Worm (Caenorhabditis elegans) whole organism, mixed stage, embryonic: ENCODE results near the gene nas-17.

Experiments
- cnd-1 ChIP-seq: fragments of 200-800 bp; sonication (Bioruptor generic); optimal IDR thresholded peaks from 2 replicates; lab custom pipeline; 2018; ENCODE audit warnings: mild to moderate bottlenecking, missing genetic modification characterization, missing compliant biosample characterization
- elt-3 ChIP-seq: fragments of 150-350 bp; optimal IDR thresholded peaks from 2 replicates; lab custom pipeline; 2014; ENCODE audit warnings: missing biosample characterization, missing genetic modification characterization
- flh-1 ChIP-seq: fragments of 200-800 bp; sonication (Bioruptor generic); optimal IDR thresholded peaks from 2 replicates; lab custom pipeline; 2018; ENCODE audit warnings: mild to moderate bottlenecking, missing genetic modification characterization, moderate library complexity, missing compliant biosample characterization
- lsy-2 ChIP-seq: fragments of 150-350 bp; optimal IDR thresholded peaks from 2 replicates; lab custom pipeline; 2014; ENCODE audit warnings: missing biosample characterization, missing genetic modification characterization
- mab-5 ChIP-seq: fragments of 150-350 bp; optimal IDR thresholded peaks from 2 replicates; lab custom pipeline; 2014; ENCODE audit warnings: missing biosample characterization, missing genetic modification characterization
- mep-1 ChIP-seq: fragments of 150-350 bp; optimal IDR thresholded peaks from 2 replicates; lab custom pipeline; 2017; ENCODE audit warnings: missing biosample characterization, missing genetic modification reagents, missing genetic modification characterization, inconsistent platforms
- nhr-2 ChIP-seq: fragments of 150-350 bp; optimal IDR thresholded peaks from 2 replicates; lab custom pipeline; 2014; ENCODE audit warnings: missing biosample characterization, missing genetic modification characterization
- nhr-237 ChIP-seq: fragments of 150-350 bp; optimal IDR thresholded peaks from 2 replicates; lab custom pipeline; 2014; ENCODE audit warnings: missing biosample characterization, missing genetic modification characterization
- nhr-76 ChIP-seq: sonication (generic microtip); optimal IDR thresholded peaks from 2 replicates; lab custom pipeline; 2017; ENCODE audit warnings: missing biosample characterization, missing genetic modification characterization
- snpc-4 ChIP-seq: fragments of 150-350 bp; optimal IDR thresholded peaks from 2 replicates; lab custom pipeline; 2014; ENCODE audit warnings: missing biosample characterization, missing genetic modification characterization
- sptf-1 ChIP-seq: sonication (generic microtip); optimal IDR thresholded peaks from 2 replicates; lab custom pipeline; 2017; ENCODE audit warnings: mild to moderate bottlenecking, missing genetic modification characterization, moderate library complexity, missing compliant biosample characterization
- ztf-11 ChIP-seq: fragments of 150-350 bp; optimal IDR thresholded peaks from 2 replicates; lab custom pipeline; 2014; ENCODE audit warnings: missing biosample characterization, missing genetic modification characterization

- TF ChIP-seq mep-1 (tag; lab: Kevin White, UChicago) (no peak), snpc-4 (tag; lab: Kevin White, UChicago) (no peak), cnd-1 (tag; lab: Kevin White, UChicago) (no peak), ztf-11 (tag; lab: Kevin White, UChicago) (no peak), flh-1 (no peak), sptf-1 (tag; lab: Kevin White, UChicago) (no peak), nhr-237 (no peak), nhr-2 (no peak), mab-5 (tag; lab: Kevin White, UChicago) (no peak), nhr-76 (tag; lab: Kevin White, UChicago) (no peak), elt-3 (tag; lab: Kevin White, UChicago) (no peak), lsy-2 (no peak)
Observed at ce11 chrV:11403059-11403458, 4.3 kb downstream of the nas-17 start.
